Worm (Caenorhabditis elegans): ENCODE measurements around the gene cope-1.

DNA sequence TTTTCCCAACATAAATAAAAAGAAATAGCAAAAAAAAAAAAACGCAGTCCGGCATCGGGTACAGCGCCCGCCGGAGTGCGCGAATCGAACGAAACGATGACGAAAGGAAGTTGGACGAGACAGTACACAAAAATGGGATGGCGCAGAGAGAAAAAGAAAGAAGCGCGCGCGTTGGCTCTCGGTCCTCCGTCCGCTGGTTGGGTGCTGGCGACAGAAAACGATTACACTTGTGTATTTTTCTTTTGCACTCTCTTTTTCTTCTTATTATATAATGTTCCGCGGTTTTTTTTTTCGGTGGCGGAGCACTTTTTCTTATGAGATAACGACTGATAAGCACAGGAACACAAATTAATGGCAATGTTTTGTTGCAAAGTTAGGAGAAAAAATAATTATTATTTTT is 48.8 kb upstream of the cope-1 start:
- TF ChIP-seq ama-1 (optimal IDR thresholded peaks at IDR 0.05) (no peak), dmd-4 (tag; optimal IDR thresholded peaks at IDR 0.05) (no peak), nhr-77 (tag; optimal IDR thresholded peaks at IDR 0.05) (no peak), lin-13 (GFP tag; optimal IDR thresholded peaks at IDR 0.05) (no peak), aly-2 (tag; optimal IDR thresholded peaks at IDR 0.05) (no peak), unc-55 (GFP tag; optimal IDR thresholded peaks at IDR 0.05) (peak; percentile 54)

All from whole organism, L2 larva.